Worm (Caenorhabditis elegans) whole organism, young adult: ENCODE data around the gene clc-26.

Experiments
- F57A8.1 ChIP-seq: fragments of 200-800 bp; sonication (Bioruptor generic); optimal IDR thresholded peaks from 2 replicates; lab custom pipeline; 2018; ENCODE audit warnings: mild to moderate bottlenecking, missing genetic modification characterization, moderate library complexity, missing compliant biosample characterization
- attf-5 ChIP-seq: fragments of 200-800 bp; sonication (Bioruptor generic); optimal IDR thresholded peaks from 2 replicates; lab custom pipeline; 2018; ENCODE audit warnings: mild to moderate bottlenecking, missing genetic modification characterization, missing compliant biosample characterization
- hsf-1 ChIP-seq: fragments of 200-800 bp; sonication (Bioruptor generic); IDR thresholded peaks from 2 replicates; pipeline ENCODE4 v1.3.6; 2022; ENCODE audit warnings: missing genetic modification reagents, missing genetic modification characterization, missing compliant biosample characterization
- let-607 ChIP-seq, 2 experiments: fragments of 200-800 bp in 1 of 2; sonication (Bioruptor generic) in 1 of 2; sonication (generic microtip) in 1 of 2; optimal IDR thresholded peaks; 2 replicates each; lab custom pipeline; 2016 to 2018; ENCODE audit warnings: mild to moderate bottlenecking in 2 of 2, missing compliant biosample characterization in 2 of 2, missing genetic modification characterization in 2 of 2, moderate library complexity in 2 of 2, missing genotype in 1 of 2
- pbrm-1 ChIP-seq: fragments of 200-800 bp; sonication (Bioruptor generic); IDR thresholded peaks from 2 replicates; pipeline ENCODE4 v1.3.6; 2022; ENCODE audit warnings: missing genetic modification reagents, missing genetic modification characterization, missing compliant biosample characterization
- somi-1 ChIP-seq: fragments of 200-800 bp; sonication (Bioruptor generic); optimal IDR thresholded peaks from 2 replicates; lab custom pipeline; 2018; ENCODE audit warnings: mild to moderate bottlenecking, missing genetic modification characterization, missing compliant biosample characterization
- unc-130 ChIP-seq: sonication (generic microtip); optimal IDR thresholded peaks from 2 replicates; lab custom pipeline; 2016; ENCODE audit warnings: missing genetic modification reagents, missing genetic modification characterization, missing compliant biosample characterization
- unc-62 ChIP-seq: fragments of 150-350 bp; optimal IDR thresholded peaks from 2 replicates; lab custom pipeline; 2014; ENCODE audit warnings: missing biosample characterization, missing genetic modification reagents, missing genetic modification characterization
- ztf-28 ChIP-seq: fragments of 200-800 bp; sonication (Bioruptor generic); IDR thresholded peaks from 2 replicates; pipeline ENCODE4 v1.3.6; 2022; ENCODE audit warnings: missing genetic modification reagents, missing genetic modification characterization, missing compliant biosample characterization

ce11 chrIII:978889-979288, 52.0 kb downstream of the clc-26 start:
- no peak for TF ChIP-seq unc-62 (GFP tag; lab: Kevin White, UChicago)
- no peak for TF ChIP-seq F57A8.1 (GFP tag; lab: Kevin White, UChicago)
- TF ChIP-seq somi-1 (GFP tag; lab: Kevin White, UChicago): no peak
- no peak for TF ChIP-seq attf-5 (GFP tag; lab: Kevin White, UChicago)
- TF ChIP-seq let-607 (tag; optimal IDR thresholded peaks at IDR 0.05; lab: Kevin White, UChicago): no peak
- no peak for TF ChIP-seq hsf-1 (GFP tag; lab: Robert Waterston, UW)
- no peak for TF ChIP-seq pbrm-1 (GFP tag; lab: Robert Waterston, UW)
- no peak for TF ChIP-seq unc-130 (GFP tag; lab: Kevin White, UChicago)
- TF ChIP-seq ztf-28 (GFP tag; lab: Robert Waterston, UW): no peak
